Fruit fly (Drosophila melanogaster) whole organism, embryonic: ENCODE measurements around the gene Ubc6.

ENCODE experiments used
- ATbp ChIP-seq: fragments of 200-800 bp; sonication (Bioruptor generic); optimal IDR thresholded peaks from 2 replicates; lab custom pipeline; 2017; ENCODE audit warnings: missing biosample characterization, mild to moderate bottlenecking, missing genetic modification characterization, missing genetic modification reagents
- Blimp-1 ChIP-seq: fragments of 200-800 bp; sonication (Bioruptor generic); optimal IDR thresholded peaks from 3 replicates; lab custom pipeline; 2018; ENCODE audit warnings: missing biosample characterization, missing genetic modification characterization, mild to moderate bottlenecking, moderate library complexity, missing genetic modification reagents
- CG11504 ChIP-seq: fragments of 200-800 bp; sonication (Bioruptor generic); optimal IDR thresholded peaks from 3 replicates; lab custom pipeline; 2019; ENCODE audit warnings: missing biosample characterization, mild to moderate bottlenecking, missing genetic modification characterization, moderate library complexity
- CG12104 ChIP-seq: fragments of 200-800 bp; sonication (Bioruptor generic); optimal IDR thresholded peaks from 3 replicates; lab custom pipeline; 2016; ENCODE audit warnings: missing biosample characterization, missing genetic modification characterization
- CG14050 ChIP-seq: fragments of 200-800 bp; sonication (Bioruptor generic); IDR thresholded peaks from 3 replicates; pipeline ENCODE4 v1.3.6; 2022; ENCODE audit warnings: missing biosample characterization, missing genetic modification characterization
- CG14710 ChIP-seq: fragments of 200-800 bp; sonication (Bioruptor generic); optimal IDR thresholded peaks from 3 replicates; lab custom pipeline; 2019; ENCODE audit warnings: missing biosample characterization, mild to moderate bottlenecking, missing genetic modification characterization, moderate library complexity
- CG1603 ChIP-seq: fragments of 200-800 bp; sonication (Bioruptor generic); optimal IDR thresholded peaks from 2 replicates; lab custom pipeline; 2019; ENCODE audit warnings: missing biosample characterization, mild to moderate bottlenecking, missing genetic modification characterization, moderate library complexity
- CG16779 ChIP-seq: fragments of 200-800 bp; sonication (Bioruptor generic); IDR thresholded peaks from 2 replicates; pipeline ENCODE4 v1.3.6; 2022; ENCODE audit warnings: missing biosample characterization, missing genetic modification characterization
- CG17568 ChIP-seq: fragments of 200-800 bp; sonication (Bioruptor generic); optimal IDR thresholded peaks from 2 replicates; lab custom pipeline; 2018; ENCODE audit warnings: missing biosample characterization, mild to moderate bottlenecking, missing genetic modification characterization, moderate library complexity
- CG18262 ChIP-seq: fragments of 200-800 bp; optimal IDR thresholded peaks from 3 replicates; lab custom pipeline; 2019; ENCODE audit warnings: missing biosample characterization, mild to moderate bottlenecking, missing genetic modification characterization, moderate library complexity
- CG2120 ChIP-seq: fragments of 200-800 bp; sonication (Bioruptor generic); optimal IDR thresholded peaks from 3 replicates; lab custom pipeline; 2016; ENCODE audit warnings: missing biosample characterization, missing genetic modification characterization
- CG30020 ChIP-seq: fragments of 200-800 bp; optimal IDR thresholded peaks from 2 replicates; lab custom pipeline; 2019; ENCODE audit warnings: missing biosample characterization, mild to moderate bottlenecking, missing genetic modification characterization, moderate library complexity
- CG32772 ChIP-seq: fragments of 200-800 bp; sonication (Bioruptor generic); IDR thresholded peaks from 2 replicates; pipeline ENCODE4 v1.3.6; 2022; ENCODE audit warnings: missing biosample characterization, missing genetic modification characterization
- CG3847 ChIP-seq: fragments of 200-800 bp; sonication (Bioruptor generic); IDR thresholded peaks from 2 replicates; pipeline ENCODE4 v1.3.6; 2022; ENCODE audit warnings: missing biosample characterization, missing genetic modification characterization
- CG4404 ChIP-seq: fragments of 200-800 bp; sonication (Bioruptor generic); IDR thresholded peaks from 2 replicates; pipeline ENCODE4 v1.3.6; 2022; ENCODE audit warnings: missing biosample characterization, missing genetic modification characterization
- CG6175 ChIP-seq: fragments of 200-800 bp; sonication (Bioruptor generic); IDR thresholded peaks from 3 replicates; pipeline ENCODE4 v1.3.6; 2022; ENCODE audit warnings: missing biosample characterization, missing genetic modification characterization
- CG8281 ChIP-seq: fragments of 200-800 bp; sonication (Bioruptor generic); optimal IDR thresholded peaks from 2 replicates; lab custom pipeline; 2018; ENCODE audit warnings: missing biosample characterization, mild to moderate bottlenecking, missing genetic modification characterization, moderate library complexity
- CG8388 ChIP-seq: fragments of 200-800 bp; sonication (Bioruptor generic); optimal IDR thresholded peaks from 2 replicates; lab custom pipeline; 2019; ENCODE audit warnings: missing biosample characterization, mild to moderate bottlenecking, missing genetic modification characterization, moderate library complexity
- Camta ChIP-seq: fragments of 200-800 bp; sonication (Bioruptor generic); optimal IDR thresholded peaks from 2 replicates; lab custom pipeline; 2016; ENCODE audit warnings: missing biosample characterization, missing genetic modification characterization
- Deaf1 ChIP-seq: fragments of 200-800 bp; optimal IDR thresholded peaks from 3 replicates; lab custom pipeline; 2019; ENCODE audit warnings: missing biosample characterization, mild to moderate bottlenecking, missing genetic modification characterization, moderate library complexity
- Dip3 ChIP-seq: fragments of 200-800 bp; sonication (Bioruptor generic); optimal IDR thresholded peaks from 3 replicates; lab custom pipeline; 2016; ENCODE audit warnings: missing biosample characterization, missing genetic modification characterization
- Ets65A ChIP-seq: fragments of 200-800 bp; sonication (Bioruptor generic); peaks from one replicate; lab custom pipeline; 2016; ENCODE audit warnings: missing biosample characterization, missing genetic modification characterization
- Fer3 ChIP-seq: fragments of 200-800 bp; sonication (Bioruptor generic); optimal IDR thresholded peaks from 2 replicates; lab custom pipeline; 2018; ENCODE audit warnings: missing biosample characterization, mild to moderate bottlenecking, missing genetic modification characterization, moderate library complexity
- H2.0 ChIP-seq: fragments of 200-800 bp; sonication (Bioruptor generic); IDR thresholded peaks from 2 replicates; pipeline ENCODE4 v1.3.6; 2022; ENCODE audit warnings: missing biosample characterization, missing genetic modification characterization
- Hr78 ChIP-seq, 2 experiments: fragments of 200-800 bp in 1 of 2; fragments of >200 bp in 1 of 2; sonication (Bioruptor generic) in 1 of 2; optimal IDR thresholded peaks; 2 replicates each; lab custom pipeline; 2017 to 2019; ENCODE audit warnings: missing biosample characterization in 2 of 2, missing genetic modification characterization in 2 of 2, mild to moderate bottlenecking in 1 of 2, moderate library complexity in 1 of 2
- Med ChIP-seq: fragments of 200-800 bp; sonication (Bioruptor generic); peaks from one replicate; lab custom pipeline; 2016; ENCODE audit warnings: missing biosample characterization, missing genetic modification characterization, mild to moderate bottlenecking, inconsistent platforms, moderate library complexity
- NC2β ChIP-seq: fragments of 200-800 bp; sonication (Bioruptor generic); optimal IDR thresholded peaks from 2 replicates; lab custom pipeline; 2016; ENCODE audit warnings: missing biosample characterization, missing genetic modification characterization
- Opbp ChIP-seq: fragments of 200-800 bp; sonication (Bioruptor generic); IDR thresholded peaks from 3 replicates; pipeline ENCODE4 v1.3.6; 2022; ENCODE audit warnings: missing biosample characterization, missing genetic modification characterization; ENCODE audit not compliant: partially characterized antibody
- Optix ChIP-seq: fragments of 200-800 bp; sonication (Bioruptor generic); IDR thresholded peaks from 3 replicates; pipeline ENCODE4 v1.3.6; 2022; ENCODE audit warnings: missing biosample characterization, missing genetic modification characterization
- Rfx ChIP-seq: fragments of 200-800 bp; sonication (Bioruptor generic); IDR thresholded peaks from 2 replicates; pipeline ENCODE4 v1.3.6; 2022; ENCODE audit warnings: missing biosample characterization, missing genetic modification characterization
- Stat92E ChIP-seq, 3 experiments: fragments of >200 bp in 2 of 3; fragments of 200-800 bp in 1 of 3; sonication (Bioruptor generic) in 1 of 3; optimal IDR thresholded peaks; 2 replicates each; lab custom pipeline; 2017 to 2019; ENCODE audit warnings: missing biosample characterization in 3 of 3, missing genetic modification characterization in 3 of 3, mild to moderate bottlenecking in 1 of 3, moderate library complexity in 1 of 3
- Xrp1 ChIP-seq: fragments of 200-800 bp; sonication (Bioruptor generic); IDR thresholded peaks from 2 replicates; pipeline ENCODE4 v1.3.6; 2022; ENCODE audit warnings: missing biosample characterization, missing genetic modification characterization
- bbx ChIP-seq: fragments of 200-800 bp; sonication (Bioruptor generic); IDR thresholded peaks from 2 replicates; pipeline ENCODE4 v1.3.6; 2022; ENCODE audit warnings: missing biosample characterization, missing genetic modification characterization; ENCODE audit not compliant: partially characterized antibody
- bsh ChIP-seq, 2 experiments: fragments of 200-800 bp; sonication (Bioruptor generic); optimal IDR thresholded peaks; 2 replicates each; lab custom pipeline; 2017 to 2018; ENCODE audit warnings: mild to moderate bottlenecking in 2 of 2, missing biosample characterization in 2 of 2, missing genetic modification characterization in 2 of 2, moderate library complexity in 1 of 2
- btn ChIP-seq: fragments of 200-800 bp; sonication (Bioruptor generic); optimal IDR thresholded peaks from 2 replicates; lab custom pipeline; 2016; ENCODE audit warnings: missing biosample characterization, missing genetic modification characterization
- caup ChIP-seq: fragments of 200-800 bp; sonication (Bioruptor generic); optimal IDR thresholded peaks from 3 replicates; lab custom pipeline; 2017; ENCODE audit warnings: missing biosample characterization, mild to moderate bottlenecking, missing genetic modification characterization, moderate library complexity; ENCODE audit not compliant: severe bottlenecking
- ci ChIP-seq: fragments of 200-800 bp; sonication (Bioruptor generic); IDR thresholded peaks from 3 replicates; pipeline ENCODE4 v1.3.6; 2022; ENCODE audit warnings: missing biosample characterization, missing genetic modification characterization
- en ChIP-seq: fragments of 200-800 bp; sonication (Bioruptor generic); optimal IDR thresholded peaks from 2 replicates; lab custom pipeline; 2016; ENCODE audit warnings: missing biosample characterization, missing genetic modification characterization
- ewg ChIP-seq: fragments of 200-800 bp; sonication (Bioruptor generic); optimal IDR thresholded peaks from 3 replicates; lab custom pipeline; 2017; ENCODE audit warnings: mild to moderate bottlenecking, missing biosample characterization, missing genetic modification reagents, missing genetic modification characterization
- kni ChIP-seq: fragments of 200-800 bp; sonication (Bioruptor generic); optimal IDR thresholded peaks from 3 replicates; lab custom pipeline; 2017; ENCODE audit warnings: mild to moderate bottlenecking, missing biosample characterization, missing genetic modification reagents, missing genetic modification characterization
- lilli ChIP-seq: fragments of 200-800 bp; sonication (Bioruptor generic); optimal IDR thresholded peaks from 3 replicates; lab custom pipeline; 2016; ENCODE audit warnings: missing biosample characterization, missing genetic modification characterization
- mirr ChIP-seq: fragments of 200-800 bp; sonication (Bioruptor generic); optimal IDR thresholded peaks from 3 replicates; lab custom pipeline; 2018; ENCODE audit warnings: missing biosample characterization, mild to moderate bottlenecking, missing genetic modification characterization
- pb ChIP-seq: fragments of 200-800 bp; sonication (Bioruptor generic); optimal IDR thresholded peaks from 3 replicates; lab custom pipeline; 2016; ENCODE audit warnings: missing biosample characterization, missing genetic modification characterization
- sens ChIP-seq: fragments of 200-800 bp; sonication (Bioruptor generic); peaks from one replicate; lab custom pipeline; 2016; ENCODE audit warnings: missing biosample characterization, missing genetic modification characterization
- tna ChIP-seq: fragments of 200-800 bp; sonication (Bioruptor generic); IDR thresholded peaks from 2 replicates; pipeline ENCODE4 v1.3.6; 2022; ENCODE audit warnings: missing biosample characterization, missing genetic modification characterization; ENCODE audit not compliant: partially characterized antibody

The Ubc6 gene

DNA sequence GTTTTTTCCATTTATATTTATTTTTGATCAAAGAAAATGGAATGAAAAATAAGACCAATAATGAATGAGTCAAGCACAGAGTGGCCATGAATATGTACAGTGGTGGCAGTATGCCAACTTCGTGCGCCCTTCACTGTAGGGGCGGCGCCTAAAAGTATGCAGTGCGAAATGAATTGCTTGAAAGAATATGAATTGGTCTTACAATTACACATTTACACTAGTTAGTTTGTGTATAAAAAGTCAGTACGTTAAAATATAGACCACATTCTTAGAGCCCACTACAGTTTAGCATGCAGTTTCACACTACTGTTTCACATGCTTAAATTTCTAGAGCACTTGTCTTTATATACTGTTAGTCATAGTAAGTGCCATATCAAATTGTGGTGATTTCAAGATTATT, 10.2 kb upstream of the Ubc6 start (continued):
- TF ChIP-seq mirr (GFP tag; lab: Kevin White, UChicago) (no peak), CG30020 (tag; lab: Kevin White, UChicago) (no peak), CG4404 (GFP tag; lab: Robert Waterston, UW) (no peak), pb (GFP tag; lab: Kevin White, UChicago) (peak; percentile 26), CG8388 (GFP tag; lab: Kevin White, UChicago) (no peak), tna (GFP tag; lab: Robert Waterston, UW) (no peak), CG17568 (no peak), lilli (GFP tag; lab: Kevin White, UChicago) (peak; percentile 20), CG8281 (tag; lab: Kevin White, UChicago) (no peak), Fer3 (no peak), btn (GFP tag; lab: Kevin White, UChicago) (no peak), CG2120 (GFP tag; lab: Kevin White, UChicago) (peak; percentile 33), en (GFP tag; lab: Kevin White, UChicago) (no peak), CG12104 (GFP tag; lab: Kevin White, UChicago) (no peak), NC2β (no peak), CG16779 (no peak), ci (no peak), Camta (no peak), caup (no peak), CG32772 (GFP tag; lab: Robert Waterston, UW) (no peak), CG6175 (no peak), Rfx (GFP tag; lab: Robert Waterston, UW) (peak; percentile 50; the same call in 1 of the 2 replicates)

DNA sequence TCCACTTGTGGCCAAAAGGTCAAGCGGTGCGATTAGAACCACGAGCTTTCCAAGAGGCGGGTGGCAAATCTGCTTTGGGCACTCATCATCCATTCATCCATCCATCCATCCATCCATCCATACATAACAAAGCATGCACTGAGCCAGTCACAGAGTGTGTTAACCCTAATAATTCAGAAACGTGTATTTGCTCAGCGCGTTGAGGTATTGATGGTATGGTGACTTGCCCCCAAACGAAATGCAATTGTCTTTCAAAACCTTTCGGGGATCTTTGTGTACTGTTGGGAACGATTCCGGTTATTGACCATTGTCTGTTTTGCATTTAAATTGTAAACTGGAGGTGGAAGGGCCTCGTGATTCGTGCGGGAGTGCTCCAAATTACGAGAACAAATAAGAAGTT, 9.5 kb upstream of the Ubc6 start:
- no peak for TF ChIP-seq Optix (GFP tag; lab: Robert Waterston, UW)
- TF ChIP-seq Hr78 (GFP tag; optimal IDR thresholded peaks at IDR 0.05; lab: Kevin White, UChicago) = peak in 1 of 2 experiments; percentile 43
- peak; percentile 98 for TF ChIP-seq CG8281 (tag; lab: Kevin White, UChicago)
- TF ChIP-seq Med (GFP tag; lab: Kevin White, UChicago) = peak; percentile 65
- peak; percentile 77 for TF ChIP-seq kni
- TF ChIP-seq Opbp (GFP tag; lab: Robert Waterston, UW) = 0 out of 3 replicates have a peak, but pooled peaks have one; percentile 16
- TF ChIP-seq, all 482 proteins: peak for 5

DNA sequence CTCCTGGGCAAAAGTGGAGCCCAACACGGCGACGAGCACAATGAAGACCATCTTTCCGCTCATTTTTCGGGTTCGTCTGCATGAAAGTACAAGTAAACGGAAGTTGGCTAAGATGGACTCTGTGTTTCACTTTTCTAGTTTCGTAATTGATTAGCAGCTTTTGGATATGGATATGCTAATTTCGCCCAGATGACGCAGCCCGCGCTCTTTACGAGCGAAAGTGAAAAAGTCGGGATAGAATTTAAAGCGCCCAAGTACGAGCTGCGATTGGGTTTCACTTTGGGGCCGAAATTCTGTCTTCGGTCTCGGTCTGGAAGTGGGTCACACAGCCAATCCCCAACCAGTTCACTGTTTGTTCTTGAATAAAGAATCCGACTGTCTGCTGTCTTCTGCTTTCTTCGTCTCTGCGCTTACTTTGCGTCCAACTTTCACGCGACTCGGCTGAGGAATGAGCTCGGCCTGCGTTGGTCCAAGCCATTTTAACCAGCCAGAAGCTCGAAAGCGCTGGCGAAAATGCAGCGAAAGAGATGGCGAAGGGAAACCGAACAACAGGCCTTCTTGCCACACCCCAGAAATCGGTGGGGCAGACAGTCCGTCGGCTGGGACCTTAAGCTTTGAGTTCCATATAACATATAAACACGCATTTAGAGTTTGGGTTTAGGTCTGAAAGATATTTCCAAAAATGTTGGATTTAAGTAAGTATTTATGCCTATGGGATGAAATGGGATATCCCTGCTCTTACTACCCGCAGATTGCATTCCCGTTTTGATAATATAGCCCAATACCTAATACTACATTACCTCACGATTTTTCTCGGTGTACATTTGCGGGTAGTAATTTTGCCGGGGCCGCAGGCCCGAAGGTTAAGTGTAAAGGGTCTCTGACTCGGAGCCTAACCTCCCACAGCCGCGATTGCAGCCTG, 8.7 kb upstream of the Ubc6 start, which contains the start of gene Jhbp2:
Gene Jhbp2 (minus strand): TSS at position 454 of the 922 bp plus-strand sequence.
- TF ChIP-seq ewg (GFP tag; lab: Kevin White, UChicago) (no peak), CG18262 (tag; lab: Kevin White, UChicago) (peak; percentile 3), CG11504 (tag; lab: Kevin White, UChicago) (peak; percentile 10), bsh (GFP tag; optimal IDR thresholded peaks at IDR 0.05; lab: Kevin White, UChicago) (peak in 1 of 2 experiments; percentile 28), H2.0 (no peak), Deaf1 (tag; lab: Kevin White, UChicago) (peak; percentile 19), CG14050 (GFP tag; lab: Robert Waterston, UW) (no peak), ATbp (GFP tag; lab: Kevin White, UChicago) (peak; percentile 21), Med (GFP tag; lab: Kevin White, UChicago) (peak; percentile 43), sens (peak; percentile 78), bbx (GFP tag; lab: Robert Waterston, UW) (no peak), CG14710 (tag; lab: Kevin White, UChicago) (no peak), Xrp1 (peak; percentile 12; the same call in 1 of the 2 replicates), ci (0 out of 3 replicates have a peak, but pooled peaks have one; percentile 33), CG1603 (tag; lab: Kevin White, UChicago) (peak; percentile 34), Stat92E (GFP tag; optimal IDR thresholded peaks at IDR 0.05; lab: Kevin White, UChicago) (no peak), CG3847 (GFP tag; lab: Robert Waterston, UW) (no peak), Dip3 (no peak), Ets65A (GFP tag; lab: Kevin White, UChicago) (no peak), Blimp-1 (GFP tag; lab: Kevin White, UChicago) (peak; percentile 97)
